Worm (Caenorhabditis elegans) whole organism, L1 larva: ENCODE results near the gene irld-56.

Experiments used
- C04F5.9 ChIP-seq: sonication (generic microtip); optimal IDR thresholded peaks from 2 replicates; lab custom pipeline; 2016; ENCODE audit warnings: missing genetic modification characterization, missing compliant biosample characterization
- C16A3.4 ChIP-seq: fragments of 150-350 bp; optimal IDR thresholded peaks from 2 replicates; lab custom pipeline; 2014; ENCODE audit warnings: missing biosample characterization, missing genetic modification characterization
- C34B4.2 ChIP-seq: sonication (generic microtip); optimal IDR thresholded peaks from 2 replicates; lab custom pipeline; 2017; ENCODE audit warnings: mild to moderate bottlenecking, missing genetic modification characterization, missing compliant biosample characterization
- Y116A8C.19 ChIP-seq: sonication (generic microtip); optimal IDR thresholded peaks from 2 replicates; lab custom pipeline; 2016; ENCODE audit warnings: missing compliant biosample characterization, missing genetic modification characterization, borderline replicate concordance
- aha-1 ChIP-seq: fragments of 150-350 bp; optimal IDR thresholded peaks from 2 replicates; lab custom pipeline; 2014; ENCODE audit warnings: missing biosample characterization, missing genetic modification characterization
- alr-1 ChIP-seq: fragments of 200-800 bp; sonication (Bioruptor generic); optimal IDR thresholded peaks from 2 replicates; lab custom pipeline; 2018; ENCODE audit warnings: borderline replicate concordance, mild to moderate bottlenecking, missing genetic modification characterization, missing compliant biosample characterization
- ceh-8 ChIP-seq: fragments of 200-800 bp; sonication (Bioruptor generic); optimal IDR thresholded peaks from 2 replicates; lab custom pipeline; 2018; ENCODE audit warnings: mild to moderate bottlenecking, missing genetic modification characterization, moderate library complexity, missing compliant biosample characterization
- ceh-82 ChIP-seq, 3 experiments: fragments of 150-350 bp in 1 of 3; sonication (generic microtip) in 2 of 3; optimal IDR thresholded peaks; 2 replicates each; lab custom pipeline; 2014 to 2017; ENCODE audit warnings: missing biosample characterization in 3 of 3, missing genetic modification characterization in 3 of 3
- egl-13 ChIP-seq: sonication (generic microtip); optimal IDR thresholded peaks from 2 replicates; lab custom pipeline; 2016; ENCODE audit warnings: missing genotype, missing genetic modification reagents, missing genetic modification characterization, missing compliant biosample characterization
- egl-27 ChIP-seq, 2 experiments: fragments of 150-350 bp in 1 of 2; sonication (generic microtip); optimal IDR thresholded peaks; 3 replicates each; lab custom pipeline; 2017 to 2018; ENCODE audit warnings: missing biosample characterization in 2 of 2, missing genetic modification characterization in 2 of 2, missing genetic modification reagents in 2 of 2
- elt-3 ChIP-seq, 6 experiments: fragments of 150-350 bp in 1 of 6; sonication (generic microtip); optimal IDR thresholded peaks; 2 replicates each; lab custom pipeline; 2017 to 2018; ENCODE audit warnings: missing biosample characterization in 6 of 6, missing genetic modification characterization in 6 of 6, inconsistent platforms in 1 of 6
- ets-5 ChIP-seq: fragments of 200-800 bp; sonication (Bioruptor generic); IDR thresholded peaks from 2 replicates; pipeline ENCODE4 v1.3.6; 2022; ENCODE audit warnings: missing genetic modification characterization, missing compliant biosample characterization
- grh-1 ChIP-seq: fragments of 200-800 bp; sonication (Bioruptor generic); IDR thresholded peaks from 2 replicates; pipeline ENCODE4 v1.3.6; 2022; ENCODE audit warnings: missing genetic modification reagents, missing genetic modification characterization, missing compliant biosample characterization
- hlh-17 ChIP-seq: fragments of 200-800 bp; sonication (Bioruptor generic); optimal IDR thresholded peaks from 2 replicates; lab custom pipeline; 2018; ENCODE audit warnings: missing genetic modification characterization, mild to moderate bottlenecking, missing compliant biosample characterization, moderate library complexity, borderline replicate concordance
- hlh-4 ChIP-seq: sonication (generic microtip); optimal IDR thresholded peaks from 2 replicates; lab custom pipeline; 2016; ENCODE audit warnings: mild to moderate bottlenecking, missing genetic modification characterization, missing compliant biosample characterization
- lin-14 ChIP-seq: fragments of 200-800 bp; sonication (Bioruptor generic); optimal IDR thresholded peaks from 2 replicates; lab custom pipeline; 2018; ENCODE audit warnings: mild to moderate bottlenecking, missing genetic modification characterization, moderate library complexity, missing compliant biosample characterization
- lir-3 ChIP-seq: sonication (generic microtip); optimal IDR thresholded peaks from 2 replicates; lab custom pipeline; 2016; ENCODE audit warnings: mild to moderate bottlenecking, missing genetic modification characterization, moderate library complexity, missing compliant biosample characterization; ENCODE audit not compliant: poor library complexity
- mdl-1 ChIP-seq, 2 experiments: fragments of 150-350 bp; optimal IDR thresholded peaks; 2 replicates each; lab custom pipeline; 2014 to 2017; ENCODE audit warnings: missing biosample characterization in 2 of 2, missing genetic modification characterization in 2 of 2, inconsistent platforms in 1 of 2
- nhr-11 ChIP-seq: fragments of 150-350 bp; optimal IDR thresholded peaks from 2 replicates; lab custom pipeline; 2014; ENCODE audit warnings: missing biosample characterization, missing genetic modification characterization
- nhr-237 ChIP-seq: fragments of 150-350 bp; optimal IDR thresholded peaks from 2 replicates; lab custom pipeline; 2014; ENCODE audit warnings: missing biosample characterization, missing genetic modification characterization
- nhr-47 ChIP-seq: sonication (generic microtip); optimal IDR thresholded peaks from 2 replicates; lab custom pipeline; 2016; ENCODE audit warnings: mild to moderate bottlenecking, missing genetic modification characterization, moderate library complexity, missing compliant biosample characterization
- nhr-76 ChIP-seq: sonication (generic microtip); optimal IDR thresholded peaks from 2 replicates; lab custom pipeline; 2017; ENCODE audit warnings: missing biosample characterization, missing genetic modification characterization
- nhr-84 ChIP-seq: sonication (generic microtip); optimal IDR thresholded peaks from 2 replicates; lab custom pipeline; 2017; ENCODE audit warnings: missing biosample characterization, missing genetic modification characterization
- nhr-90 ChIP-seq: sonication (generic microtip); optimal IDR thresholded peaks from 2 replicates; lab custom pipeline; 2016; ENCODE audit warnings: mild to moderate bottlenecking, missing genetic modification characterization, missing compliant biosample characterization; ENCODE audit not compliant: poor library complexity
- pag-3 ChIP-seq: sonication (generic microtip); optimal IDR thresholded peaks from 2 replicates; lab custom pipeline; 2017; ENCODE audit warnings: missing genetic modification characterization, mild to moderate bottlenecking, missing compliant biosample characterization, antibody characterized with exemption, borderline replicate concordance; ENCODE audit not compliant: insufficient read depth
- rnt-1 ChIP-seq: sonication (generic microtip); optimal IDR thresholded peaks from 2 replicates; lab custom pipeline; 2016; ENCODE audit warnings: mild to moderate bottlenecking, missing genetic modification characterization, moderate library complexity, missing compliant biosample characterization
- snu-23 ChIP-seq: sonication (generic microtip); optimal IDR thresholded peaks from 2 replicates; lab custom pipeline; 2016; ENCODE audit warnings: missing genetic modification characterization, missing compliant biosample characterization
- sox-4 ChIP-seq: sonication (generic microtip); optimal IDR thresholded peaks from 2 replicates; lab custom pipeline; 2016; ENCODE audit warnings: missing genetic modification characterization, missing compliant biosample characterization
- tbx-2 ChIP-seq: sonication (generic microtip); optimal IDR thresholded peaks from 2 replicates; lab custom pipeline; 2016; ENCODE audit warnings: missing genetic modification characterization, missing compliant biosample characterization
- unc-30 ChIP-seq: sonication (generic microtip); optimal IDR thresholded peaks from 2 replicates; lab custom pipeline; 2017; ENCODE audit warnings: missing biosample characterization, missing genetic modification characterization
- unc-62 ChIP-seq: fragments of 150-350 bp; optimal IDR thresholded peaks from 2 replicates; lab custom pipeline; 2014; ENCODE audit warnings: missing biosample characterization, missing genetic modification reagents, missing genetic modification characterization
- unc-86 ChIP-seq: sonication (generic microtip); optimal IDR thresholded peaks from 2 replicates; lab custom pipeline; 2016; ENCODE audit warnings: missing genetic modification characterization, missing compliant biosample characterization
- vab-15 ChIP-seq: sonication (generic microtip); optimal IDR thresholded peaks from 2 replicates; lab custom pipeline; 2017; ENCODE audit warnings: missing genotype, mild to moderate bottlenecking, missing genetic modification characterization, missing compliant biosample characterization
- xbp-1 ChIP-seq: sonication (generic microtip); optimal IDR thresholded peaks from 2 replicates; lab custom pipeline; 2016; ENCODE audit warnings: missing genetic modification characterization, missing compliant biosample characterization
- zag-1 ChIP-seq: fragments of 150-350 bp; optimal IDR thresholded peaks from 2 replicates; lab custom pipeline; 2014; ENCODE audit warnings: missing biosample characterization, missing genetic modification characterization
- ztf-11 ChIP-seq, 2 experiments: sonication (generic microtip); optimal IDR thresholded peaks; 2 replicates each; lab custom pipeline; 2016 to 2017; ENCODE audit warnings: missing genetic modification characterization in 2 of 2, missing biosample characterization in 1 of 2, missing compliant biosample characterization in 1 of 2
- ztf-4 ChIP-seq: fragments of 150-350 bp; optimal IDR thresholded peaks from 2 replicates; lab custom pipeline; 2014; ENCODE audit warnings: missing biosample characterization, missing genetic modification characterization

The irld-56 gene

DNA sequence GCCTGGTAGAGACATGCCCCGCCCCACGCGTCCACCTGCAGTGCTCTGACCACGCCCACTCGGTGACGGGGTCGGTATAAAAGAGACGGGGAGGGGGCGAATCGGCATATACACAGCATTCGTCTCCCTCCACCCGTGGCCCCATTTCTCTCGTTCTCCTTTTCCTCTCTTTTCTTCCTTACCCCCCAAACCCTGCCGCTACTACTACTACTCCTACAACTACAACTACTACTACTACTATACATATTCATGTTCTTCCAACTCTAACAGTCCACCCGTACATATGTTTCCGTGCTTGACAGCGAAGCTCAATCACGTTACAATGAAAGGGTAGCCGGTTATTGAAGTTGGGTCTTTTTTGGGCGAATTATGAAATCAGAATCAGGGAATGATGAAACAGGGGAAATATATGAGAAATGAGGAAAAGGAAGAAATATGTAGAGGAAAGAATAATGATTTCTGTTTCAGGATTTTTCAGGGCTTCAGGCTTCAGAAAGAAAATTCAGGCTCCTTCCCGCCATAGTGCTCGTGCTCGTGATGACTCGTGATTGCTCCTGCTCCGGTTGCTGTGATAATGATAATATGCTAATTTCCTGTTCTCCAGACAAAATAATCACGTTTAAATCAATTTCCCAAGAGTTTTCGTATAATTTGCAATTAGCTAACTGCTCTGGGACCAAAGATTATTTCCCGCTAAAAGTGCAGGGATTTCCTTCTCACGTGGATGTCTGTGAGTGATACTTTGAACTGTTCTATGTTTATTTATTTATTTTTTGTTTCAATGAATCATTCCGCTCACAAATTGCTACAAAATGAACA, 14.2 kb upstream of the irld-56 start (continued):
- no peak for TF ChIP-seq nhr-11 (tag; lab: Kevin White, UChicago)
- peak; percentile 78 for TF ChIP-seq rnt-1 (tag; lab: Kevin White, UChicago)
- TF ChIP-seq hlh-4, result peak; percentile 11
- TF ChIP-seq alr-1 (tag; lab: Kevin White, UChicago), result no peak
- no peak for TF ChIP-seq ets-5 (GFP tag; lab: Robert Waterston, UW)
- peak; percentile 51; the same call in 1 of the 2 replicates for TF ChIP-seq grh-1
- peak; percentile 42 to 92 (median 79) for TF ChIP-seq ceh-82 (tag; optimal IDR thresholded peaks at IDR 0.05; lab: Kevin White, UChicago)
- no peak for TF ChIP-seq nhr-237 (tag; lab: Kevin White, UChicago)
- TF ChIP-seq zag-1 (tag; lab: Kevin White, UChicago), result peak; percentile 70
- TF ChIP-seq lin-14, result peak; percentile 74
- peak; percentile 88 for TF ChIP-seq snu-23 (GFP tag; lab: Kevin White, UChicago)
- peak; percentile 56 for TF ChIP-seq ceh-8 (GFP tag; lab: Kevin White, UChicago)
- no peak for TF ChIP-seq unc-62 (GFP tag; lab: Kevin White, UChicago)

DNA sequence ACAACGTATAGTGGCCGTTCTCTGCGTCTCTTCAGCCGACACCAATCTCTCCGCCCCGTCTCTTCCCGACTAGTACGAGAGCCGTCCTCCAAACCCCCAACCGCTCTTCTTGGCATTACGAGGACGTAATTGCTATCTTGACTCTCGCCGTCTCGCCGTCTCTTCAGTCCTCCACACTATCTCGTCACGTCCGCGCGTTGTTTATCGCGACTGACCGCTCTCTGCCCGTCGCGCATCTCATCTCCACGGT, 13.6 kb upstream of the irld-56 start:
- peak in 1 of 3 experiments; percentile 27 for TF ChIP-seq ceh-82 (tag; optimal IDR thresholded peaks at IDR 0.05; lab: Kevin White, UChicago)
- peak; percentile 36 for TF ChIP-seq unc-86 (tag; lab: Kevin White, UChicago)
- no peak for TF ChIP-seq C04F5.9 (tag; lab: Kevin White, UChicago)
- TF ChIP-seq C16A3.4 (tag; lab: Kevin White, UChicago), result no peak
- no peak for TF ChIP-seq ztf-4
- no peak for TF ChIP-seq vab-15
- no peak for TF ChIP-seq C34B4.2
- TF ChIP-seq tbx-2 (tag; lab: Kevin White, UChicago), result no peak
- no peak for TF ChIP-seq elt-3 (tag; optimal IDR thresholded peaks at IDR 0.05; lab: Kevin White, UChicago)
- no peak for TF ChIP-seq egl-13 (tag; lab: Kevin White, UChicago)
- TF ChIP-seq nhr-84, result no peak
- TF ChIP-seq xbp-1 (tag; lab: Kevin White, UChicago), result peak; percentile 46
- TF ChIP-seq nhr-90 (tag; lab: Kevin White, UChicago), result peak; percentile 13
- TF ChIP-seq unc-62 (GFP tag; lab: Kevin White, UChicago), result no peak
- no peak for TF ChIP-seq hlh-4
- TF ChIP-seq nhr-76 (tag; lab: Kevin White, UChicago), result no peak
- TF ChIP-seq nhr-47 (tag; lab: Kevin White, UChicago), result no peak
- no peak for TF ChIP-seq unc-30 (tag; lab: Kevin White, UChicago)
- TF ChIP-seq aha-1 (tag; lab: Kevin White, UChicago), result no peak
- TF ChIP-seq egl-27 (tag; optimal IDR thresholded peaks at IDR 0.05; lab: Kevin White, UChicago), result peak in 1 of 2 experiments; percentile 65
- no peak for TF ChIP-seq ets-5 (GFP tag; lab: Robert Waterston, UW)
- TF ChIP-seq mdl-1 (tag; optimal IDR thresholded peaks at IDR 0.05; lab: Kevin White, UChicago), result no peak
- peak; percentile 90 for TF ChIP-seq lin-14
- TF ChIP-seq zag-1 (tag; lab: Kevin White, UChicago), result no peak
- TF ChIP-seq sox-4 (tag; lab: Kevin White, UChicago), result no peak
- no peak for TF ChIP-seq lir-3 (tag; lab: Kevin White, UChicago)
- no peak for TF ChIP-seq nhr-11 (tag; lab: Kevin White, UChicago)
- no peak for TF ChIP-seq Y116A8C.19 (tag; lab: Kevin White, UChicago)
- TF ChIP-seq hlh-17 (GFP tag; lab: Kevin White, UChicago), result no peak
- TF ChIP-seq ztf-11 (tag; optimal IDR thresholded peaks at IDR 0.05; lab: Kevin White, UChicago), result no peak
- TF ChIP-seq pag-3 (tag; lab: Kevin White, UChicago), result no peak
